Fruit fly (Drosophila melanogaster) Kc167 (cell line): Measurements from ENCODE around the gene Syx1A.

Source experiments
- Sin3A ChIP-seq: fragments of >200 bp; optimal IDR thresholded peaks from 2 replicates; lab custom pipeline; 2018; ENCODE audit warnings: missing external identifiers
- h ChIP-seq: fragments of >200 bp; optimal IDR thresholded peaks from 3 replicates; lab custom pipeline; 2018; ENCODE audit warnings: missing external identifiers
- insv ChIP-seq: fragments of >200 bp; optimal IDR thresholded peaks from 3 replicates; lab custom pipeline; 2018; ENCODE audit warnings: missing external identifiers
- psq ChIP-seq: fragments of >200 bp; optimal IDR thresholded peaks from 2 replicates; lab custom pipeline; 2017; ENCODE audit warnings: missing external identifiers
- ttk ChIP-seq: sonication (Bioruptor generic); optimal IDR thresholded peaks from 2 replicates; lab custom pipeline; 2017; ENCODE audit warnings: missing external identifiers

DNA sequence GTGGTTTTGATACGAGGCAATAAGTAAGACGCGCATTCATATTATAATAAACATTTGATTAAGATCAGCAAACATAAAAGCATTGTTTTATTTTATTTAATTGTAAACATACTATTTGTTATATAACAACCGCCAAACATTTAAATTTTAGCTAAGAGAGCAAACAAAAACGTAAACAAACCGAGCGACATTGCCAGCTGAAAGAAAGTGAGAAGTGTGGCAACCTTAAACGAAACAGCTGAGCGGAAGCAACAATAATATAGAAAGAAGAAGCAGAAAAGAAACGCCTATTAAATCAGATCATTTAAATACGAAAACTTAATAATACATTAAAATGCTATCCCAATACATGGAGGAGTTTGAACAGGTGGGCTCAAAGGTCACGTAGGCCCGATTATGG lies 29.0 kb upstream of the Syx1A start, which contains the start of gene Sec10:
- TF ChIP-seq h (lab: Kevin White, UChicago) (no peak), insv (no peak), Sin3A (lab: Kevin White, UChicago) (no peak), psq (lab: Kevin White, UChicago) (no peak), ttk (lab: Kevin White, UChicago) (no peak)
